Fruit fly (Drosophila melanogaster) whole organism, embryonic: ENCODE results near the gene AMPdeam.
A peak's percentile ranks its signal among the peaks of the same experiment; 100 is the strongest.

Experiments used
- B-H1 ChIP-seq: fragments of 200-800 bp; sonication (Bioruptor generic); IDR thresholded peaks from 3 replicates; pipeline ENCODE4 v1.3.6; 2022; ENCODE audit warnings: missing biosample characterization, missing genetic modification characterization
- CG1024 ChIP-seq: fragments of 200-800 bp; sonication (Bioruptor generic); IDR thresholded peaks from 2 replicates; pipeline ENCODE4 v1.3.6; 2022; ENCODE audit warnings: missing biosample characterization, missing genetic modification characterization
- CG10321 ChIP-seq: fragments of 200-800 bp; sonication (Bioruptor generic); IDR thresholded peaks from 2 replicates; pipeline ENCODE4 v1.3.6; 2022; ENCODE audit warnings: missing biosample characterization, missing genetic modification characterization
- CG11247 ChIP-seq: fragments of 200-800 bp; sonication (Bioruptor generic); IDR thresholded peaks from 2 replicates; pipeline ENCODE4 v1.3.6; 2022; ENCODE audit warnings: missing biosample characterization, missing genetic modification characterization
- CG12391 ChIP-seq: fragments of 200-800 bp; sonication (Bioruptor generic); optimal IDR thresholded peaks from 3 replicates; lab custom pipeline; 2018; ENCODE audit warnings: missing biosample characterization, mild to moderate bottlenecking, missing genetic modification characterization, moderate library complexity
- CG13894 ChIP-seq: fragments of 200-800 bp; sonication (Bioruptor generic); optimal IDR thresholded peaks from 3 replicates; lab custom pipeline; 2018; ENCODE audit warnings: missing biosample characterization, mild to moderate bottlenecking, missing genetic modification characterization, moderate library complexity
- CG1832 ChIP-seq: fragments of 200-800 bp; sonication (Bioruptor generic); optimal IDR thresholded peaks from 2 replicates; lab custom pipeline; 2017; ENCODE audit warnings: missing biosample characterization, mild to moderate bottlenecking, missing genetic modification characterization, inconsistent platforms
- CG2889 ChIP-seq: fragments of 200-800 bp; sonication (Bioruptor generic); IDR thresholded peaks from 3 replicates; pipeline ENCODE4 v1.3.6; 2022; ENCODE audit warnings: missing biosample characterization, missing genetic modification characterization
- CG4424 ChIP-seq: fragments of 200-800 bp; sonication (Bioruptor generic); optimal IDR thresholded peaks from 3 replicates; lab custom pipeline; 2016; ENCODE audit warnings: missing biosample characterization, missing genetic modification characterization
- CG6254 ChIP-seq: fragments of 200-800 bp; sonication (Bioruptor generic); optimal IDR thresholded peaks from 3 replicates; lab custom pipeline; 2017; ENCODE audit warnings: mild to moderate bottlenecking, missing biosample characterization, missing genetic modification reagents, missing genetic modification characterization
- CG6765 ChIP-seq: fragments of 200-800 bp; sonication (Bioruptor generic); optimal IDR thresholded peaks from 3 replicates; lab custom pipeline; 2017; ENCODE audit warnings: missing biosample characterization, mild to moderate bottlenecking, missing genetic modification characterization
- CG6791 ChIP-seq: fragments of 200-800 bp; sonication (Bioruptor generic); IDR thresholded peaks from 3 replicates; pipeline ENCODE4 v1.3.6; 2022; ENCODE audit warnings: missing biosample characterization, missing genetic modification characterization; ENCODE audit not compliant: partially characterized antibody
- CG7786 ChIP-seq: fragments of 200-800 bp; sonication (Bioruptor generic); optimal IDR thresholded peaks from 2 replicates; lab custom pipeline; 2016; ENCODE audit warnings: missing biosample characterization, missing genetic modification characterization
- CG8765 ChIP-seq: fragments of 200-800 bp; sonication (Bioruptor generic); IDR thresholded peaks from 2 replicates; pipeline ENCODE4 v1.3.6; 2022; ENCODE audit warnings: missing biosample characterization, missing genetic modification characterization
- CG9817 ChIP-seq: fragments of 200-800 bp; sonication (Bioruptor generic); optimal IDR thresholded peaks from 2 replicates; lab custom pipeline; 2018; ENCODE audit warnings: missing biosample characterization, mild to moderate bottlenecking, missing genetic modification characterization, moderate library complexity
- CTCF ChIP-seq: fragments of 200-800 bp; sonication (Bioruptor generic); optimal IDR thresholded peaks from 2 replicates; lab custom pipeline; 2017; ENCODE audit warnings: missing biosample characterization, mild to moderate bottlenecking, missing genetic modification characterization, moderate library complexity
- Deaf1 ChIP-seq: fragments of 200-800 bp; optimal IDR thresholded peaks from 3 replicates; lab custom pipeline; 2019; ENCODE audit warnings: missing biosample characterization, mild to moderate bottlenecking, missing genetic modification characterization, moderate library complexity
- Doc2 ChIP-seq: fragments of 200-800 bp; sonication (Bioruptor generic); IDR thresholded peaks from 2 replicates; pipeline ENCODE4 v1.3.6; 2022; ENCODE audit warnings: missing biosample characterization, missing genetic modification characterization
- ERR ChIP-seq: fragments of 200-800 bp; sonication (Bioruptor generic); optimal IDR thresholded peaks from 2 replicates; lab custom pipeline; 2016; ENCODE audit warnings: missing biosample characterization, missing genetic modification characterization
- Fer1 ChIP-seq: fragments of 200-800 bp; sonication (Bioruptor generic); optimal IDR thresholded peaks from 2 replicates; lab custom pipeline; 2017; ENCODE audit warnings: missing biosample characterization, mild to moderate bottlenecking, missing genetic modification characterization
- HHEX ChIP-seq: fragments of 200-800 bp; sonication (Bioruptor generic); optimal IDR thresholded peaks from 3 replicates; lab custom pipeline; 2017; ENCODE audit warnings: missing biosample characterization, mild to moderate bottlenecking, missing genetic modification characterization, missing genetic modification reagents
- Hr51 ChIP-seq, 2 experiments: fragments of 200-800 bp; sonication (Bioruptor generic); optimal IDR thresholded peaks; 2 replicates in 1 of 2; 3 replicates in 1 of 2; lab custom pipeline; 2016 to 2018; ENCODE audit warnings: missing biosample characterization in 2 of 2, missing genetic modification characterization in 2 of 2, mild to moderate bottlenecking in 1 of 2, moderate library complexity in 1 of 2
- Lhr ChIP-seq: fragments of 200-800 bp; sonication (Bioruptor generic); optimal IDR thresholded peaks from 3 replicates; lab custom pipeline; 2017; ENCODE audit warnings: mild to moderate bottlenecking, missing biosample characterization, missing genetic modification reagents, missing genetic modification characterization
- Lim3 ChIP-seq: fragments of 200-800 bp; sonication (Bioruptor generic); IDR thresholded peaks from 2 replicates; pipeline ENCODE4 v1.3.6; 2022; ENCODE audit warnings: missing biosample characterization, missing genetic modification characterization
- MBD-R2 ChIP-seq: fragments of 200-800 bp; sonication (Bioruptor generic); IDR thresholded peaks from 2 replicates; pipeline ENCODE4 v1.3.6; 2022; ENCODE audit warnings: missing biosample characterization, missing genetic modification characterization
- Oaz ChIP-seq: fragments of 200-800 bp; sonication (Bioruptor generic); IDR thresholded peaks from 2 replicates; pipeline ENCODE4 v1.3.6; 2022; ENCODE audit warnings: missing biosample characterization, missing genetic modification characterization
- Pdp1 ChIP-seq, 2 experiments: fragments of 200-800 bp; sonication (Bioruptor generic); optimal IDR thresholded peaks; 3 replicates each; lab custom pipeline; 2016; ENCODE audit warnings: missing biosample characterization in 2 of 2, missing genetic modification characterization in 2 of 2, mild to moderate bottlenecking in 1 of 2, moderate library complexity in 1 of 2
- Poxn ChIP-seq: fragments of 200-800 bp; sonication (Bioruptor generic); IDR thresholded peaks from 2 replicates; pipeline ENCODE4 v1.3.6; 2022; ENCODE audit warnings: missing biosample characterization, missing genetic modification characterization
- Sox102F ChIP-seq: fragments of 200-800 bp; sonication (Bioruptor generic); optimal IDR thresholded peaks from 2 replicates; lab custom pipeline; 2018; ENCODE audit warnings: missing biosample characterization, mild to moderate bottlenecking, missing genetic modification characterization, moderate library complexity
- al ChIP-seq: fragments of 200-800 bp; sonication (Bioruptor generic); IDR thresholded peaks from 2 replicates; pipeline ENCODE4 v1.3.6; 2022; ENCODE audit warnings: missing biosample characterization, missing genetic modification characterization
- bbx ChIP-seq: fragments of 200-800 bp; sonication (Bioruptor generic); IDR thresholded peaks from 2 replicates; pipeline ENCODE4 v1.3.6; 2022; ENCODE audit warnings: missing biosample characterization, missing genetic modification characterization; ENCODE audit not compliant: partially characterized antibody
- caup ChIP-seq: fragments of 200-800 bp; sonication (Bioruptor generic); optimal IDR thresholded peaks from 3 replicates; lab custom pipeline; 2017; ENCODE audit warnings: missing biosample characterization, mild to moderate bottlenecking, missing genetic modification characterization, moderate library complexity; ENCODE audit not compliant: severe bottlenecking
- corto ChIP-seq: fragments of 200-800 bp; sonication (Bioruptor generic); optimal IDR thresholded peaks from 2 replicates; lab custom pipeline; 2016; ENCODE audit warnings: missing biosample characterization, mild to moderate bottlenecking, missing genetic modification characterization, moderate library complexity
- gem ChIP-seq: fragments of 200-800 bp; sonication (Bioruptor generic); optimal IDR thresholded peaks from 2 replicates; lab custom pipeline; 2019; ENCODE audit warnings: missing biosample characterization, mild to moderate bottlenecking, missing genetic modification characterization, moderate library complexity
- h ChIP-seq: fragments of >200 bp; optimal IDR thresholded peaks from 2 replicates; lab custom pipeline; 2017
- inv ChIP-seq: fragments of 200-800 bp; sonication (Bioruptor generic); IDR thresholded peaks from 2 replicates; pipeline ENCODE4 v1.3.6; 2022; ENCODE audit warnings: missing biosample characterization, missing genetic modification characterization; ENCODE audit not compliant: partially characterized antibody
- lab ChIP-seq: fragments of 200-800 bp; sonication (Bioruptor generic); optimal IDR thresholded peaks from 3 replicates; lab custom pipeline; 2017; ENCODE audit warnings: missing biosample characterization, missing genetic modification characterization, mild to moderate bottlenecking, moderate library complexity, missing genetic modification reagents
- lilli ChIP-seq: fragments of 200-800 bp; sonication (Bioruptor generic); optimal IDR thresholded peaks from 3 replicates; lab custom pipeline; 2016; ENCODE audit warnings: missing biosample characterization, missing genetic modification characterization
- phol ChIP-seq: fragments of 200-800 bp; sonication (Bioruptor generic); optimal IDR thresholded peaks from 3 replicates; lab custom pipeline; 2018; ENCODE audit warnings: missing biosample characterization, mild to moderate bottlenecking, missing genetic modification characterization, moderate library complexity
- pita ChIP-seq: fragments of 200-800 bp; sonication (Bioruptor generic); optimal IDR thresholded peaks from 2 replicates; lab custom pipeline; 2017; ENCODE audit warnings: missing biosample characterization, mild to moderate bottlenecking, missing genetic modification characterization
- pnt ChIP-seq: fragments of 200-800 bp; sonication (Bioruptor generic); optimal IDR thresholded peaks from 3 replicates; lab custom pipeline; 2016; ENCODE audit warnings: missing biosample characterization, missing genetic modification characterization
- psq ChIP-seq: fragments of 200-800 bp; sonication (Bioruptor generic); optimal IDR thresholded peaks from 2 replicates; lab custom pipeline; 2017; ENCODE audit warnings: missing biosample characterization, missing genetic modification characterization
- sens ChIP-seq: fragments of 200-800 bp; sonication (Bioruptor generic); peaks from one replicate; lab custom pipeline; 2016; ENCODE audit warnings: missing biosample characterization, missing genetic modification characterization
- tgo ChIP-seq: fragments of 200-800 bp; sonication (Bioruptor generic); IDR thresholded peaks from 3 replicates; pipeline ENCODE4 v1.3.6; 2022; ENCODE audit warnings: missing biosample characterization, missing genetic modification characterization
- trem ChIP-seq: fragments of 200-800 bp; optimal IDR thresholded peaks from 3 replicates; lab custom pipeline; 2019; ENCODE audit warnings: missing biosample characterization, mild to moderate bottlenecking, missing genetic modification characterization, moderate library complexity
- ttk ChIP-seq: fragments of 200-800 bp; sonication (Bioruptor generic); IDR thresholded peaks from 2 replicates; pipeline ENCODE4 v2.1.2; 2022; ENCODE audit warnings: missing biosample characterization, missing genetic modification characterization

Gene AMPdeam

dm6 chrX:13800680-13801079 is 45.0 kb downstream of the AMPdeam start (continued):
- TF ChIP-seq Doc2 (GFP tag; lab: Robert Waterston, UW): no peak
- no peak for TF ChIP-seq CG6254 (GFP tag; lab: Kevin White, UChicago)
- TF ChIP-seq lilli: no peak
- no peak for TF ChIP-seq corto (GFP tag; lab: Kevin White, UChicago)
- no peak for TF ChIP-seq trem
- peak in 1 of 2 experiments; percentile 13 for TF ChIP-seq Pdp1 (GFP tag; optimal IDR thresholded peaks at IDR 0.05; lab: Kevin White, UChicago)
- no peak for TF ChIP-seq h (lab: Kevin White, UChicago)
- TF ChIP-seq CG2889: no peak
- no peak for TF ChIP-seq HHEX (GFP tag; lab: Kevin White, UChicago)
- no peak for TF ChIP-seq Deaf1 (tag; lab: Kevin White, UChicago)
- no peak for TF ChIP-seq pnt (GFP tag; lab: Kevin White, UChicago)
- no peak for TF ChIP-seq CG6765
- no peak for TF ChIP-seq lab
- TF ChIP-seq caup (GFP tag; lab: Kevin White, UChicago): no peak
- TF ChIP-seq Sox102F (GFP tag; lab: Kevin White, UChicago): peak; percentile 25
- TF ChIP-seq Fer1 (GFP tag; lab: Kevin White, UChicago): no peak
- no peak for TF ChIP-seq Hr51 (GFP tag; optimal IDR thresholded peaks at IDR 0.05; lab: Kevin White, UChicago)
- TF ChIP-seq Lhr (GFP tag; lab: Kevin White, UChicago): no peak
- TF ChIP-seq B-H1: no peak
- no peak for TF ChIP-seq CG8765
- TF ChIP-seq CG1024 (GFP tag; lab: Robert Waterston, UW): no peak
- no peak for TF ChIP-seq MBD-R2 (GFP tag; lab: Robert Waterston, UW)
- peak; percentile 19 for TF ChIP-seq gem (tag; lab: Kevin White, UChicago)
- TF ChIP-seq ERR (GFP tag; lab: Kevin White, UChicago): no peak
- TF ChIP-seq CG12391: no peak
- no peak for TF ChIP-seq ttk (GFP tag; lab: Robert Waterston, UW)
- TF ChIP-seq psq (GFP tag; lab: Kevin White, UChicago): no peak
- TF ChIP-seq CG9817 (tag; lab: Kevin White, UChicago): no peak
- no peak for TF ChIP-seq tgo (GFP tag; lab: Robert Waterston, UW)
- no peak for TF ChIP-seq pita (GFP tag; lab: Kevin White, UChicago)
- no peak for TF ChIP-seq al (GFP tag; lab: Robert Waterston, UW)
- TF ChIP-seq inv (GFP tag; lab: Robert Waterston, UW): no peak
- peak; percentile 9 for TF ChIP-seq sens

dm6 chrX:13797538-13797937 is 48.1 kb downstream of the AMPdeam start, which contains the start of gene CG10996:
TSS of gene CG10996 (minus strand) at chrX:13797638.
- TF ChIP-seq lab: no peak
- no peak for TF ChIP-seq Poxn (GFP tag; lab: Robert Waterston, UW)
- no peak for TF ChIP-seq CTCF (GFP tag; lab: Kevin White, UChicago)
- TF ChIP-seq CG11247 (GFP tag; lab: Robert Waterston, UW): no peak
- no peak for TF ChIP-seq CG7786
- peak; percentile 15 for TF ChIP-seq sens
- no peak for TF ChIP-seq Oaz (GFP tag; lab: Robert Waterston, UW)

dm6 chrX:13792463-13792862 is 53.2 kb downstream of the AMPdeam start:
- TF ChIP-seq CG1832: peak; percentile 59
- peak; percentile 14 for TF ChIP-seq phol (tag; lab: Kevin White, UChicago)
- peak; percentile 50 for TF ChIP-seq CG10321 (GFP tag; lab: Robert Waterston, UW)
- TF ChIP-seq CG13894 (tag; lab: Kevin White, UChicago): peak; percentile 79
- TF ChIP-seq CG4424 (GFP tag; lab: Kevin White, UChicago): no peak
- no peak for TF ChIP-seq bbx (GFP tag; lab: Robert Waterston, UW)
- 0 out of 3 replicates have a peak, but pooled peaks have one; percentile 40 for TF ChIP-seq CG6791 (GFP tag; lab: Robert Waterston, UW)
- TF ChIP-seq Lim3 (GFP tag; lab: Robert Waterston, UW): no peak
- TF ChIP-seq, all 482 proteins: peak for 5
